Worm (Caenorhabditis elegans): ENCODE data around the gene C29E4.10.
"Not testable (repeated sequence)": the region's sequence is repeated elsewhere in the genome, so short reads cannot be mapped to it uniquely, and the experiment has no call there.

DNA sequence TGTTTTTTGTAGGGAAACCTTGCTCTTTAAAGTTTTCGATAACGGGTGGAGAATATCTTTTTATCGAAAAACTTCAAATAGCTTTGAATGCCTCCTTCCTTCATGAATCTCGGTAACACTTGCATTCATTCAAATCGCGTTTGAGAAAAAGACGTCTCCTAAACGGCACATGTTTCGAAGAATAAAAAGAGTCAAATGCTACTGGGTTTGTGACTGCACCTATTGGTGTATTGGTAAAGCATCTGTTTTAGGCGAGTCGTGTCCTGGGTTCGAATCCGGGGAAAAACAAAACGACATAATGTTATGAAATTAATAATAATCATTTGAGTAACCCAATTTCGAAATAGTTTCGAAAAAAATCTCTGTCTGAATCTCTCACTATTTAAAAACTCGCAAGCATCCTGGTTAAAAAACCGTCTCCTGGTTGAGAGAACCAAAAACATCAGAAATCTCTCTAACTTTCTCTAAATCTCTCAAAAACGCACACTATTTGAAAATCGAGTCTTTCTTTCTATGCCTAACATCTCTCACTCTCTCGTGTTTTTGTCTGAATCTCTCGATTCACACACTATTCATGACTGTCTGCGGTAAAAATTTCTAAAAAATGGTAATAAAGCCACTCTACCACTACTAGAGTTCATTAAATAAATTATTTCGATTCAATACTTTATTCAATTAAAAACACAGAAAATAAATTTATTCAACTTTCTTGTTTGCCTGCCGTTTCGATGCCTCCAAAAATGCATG lies 28.5 kb downstream of the C29E4.10 start:
- TF ChIP-seq unc-130 (GFP tag; optimal IDR thresholded peaks at IDR 0.05); daf-12 (tag; optimal IDR thresholded peaks at IDR 0.05); lin-39 (tag; optimal IDR thresholded peaks at IDR 0.05); nhr-10 (tag; optimal IDR thresholded peaks at IDR 0.05); zfp-2 (tag; optimal IDR thresholded peaks at IDR 0.05); unc-62 (GFP tag; optimal IDR thresholded peaks at IDR 0.05 in 1 of 2); unc-62 (tag; optimal IDR thresholded peaks at IDR 0.05); aly-2 (tag; optimal IDR thresholded peaks at IDR 0.05); nhr-6 (tag; optimal IDR thresholded peaks at IDR 0.05): not testable (repeated sequence)

Data from whole organism, L4 larva.